Fruit fly (Drosophila melanogaster) whole organism, pupa: ENCODE measurements around the gene bol.

ENCODE experiments used
- CG10348 ChIP-seq: fragments of 200-800 bp; sonication (Bioruptor generic); IDR thresholded peaks from 2 replicates; pipeline ENCODE4 v1.3.6; 2022; ENCODE audit warnings: missing biosample characterization, missing genetic modification characterization
- CG12605 ChIP-seq: fragments of 200-800 bp; sonication (Bioruptor generic); IDR thresholded peaks from 2 replicates; pipeline ENCODE4 v1.3.6; 2022; ENCODE audit warnings: missing biosample characterization, missing genetic modification characterization
- CG13204 ChIP-seq: fragments of 200-800 bp; sonication (Bioruptor generic); optimal IDR thresholded peaks from 2 replicates; lab custom pipeline; 2018; ENCODE audit warnings: missing biosample characterization, mild to moderate bottlenecking, missing genetic modification characterization, moderate library complexity
- CG14655 ChIP-seq: fragments of 200-800 bp; sonication (Bioruptor generic); optimal IDR thresholded peaks from 3 replicates; lab custom pipeline; 2017; ENCODE audit warnings: mild to moderate bottlenecking, missing biosample characterization, missing genetic modification reagents, missing genetic modification characterization
- CG15710 ChIP-seq: fragments of 200-800 bp; sonication (Bioruptor generic); optimal IDR thresholded peaks from 2 replicates; lab custom pipeline; 2018; ENCODE audit warnings: missing biosample characterization, mild to moderate bottlenecking, missing genetic modification characterization, moderate library complexity
- CG17806 ChIP-seq: fragments of 200-800 bp; sonication (Bioruptor generic); optimal IDR thresholded peaks from 2 replicates; lab custom pipeline; 2018; ENCODE audit warnings: missing biosample characterization, mild to moderate bottlenecking, missing genetic modification characterization, moderate library complexity
- CG32121 ChIP-seq: fragments of 200-800 bp; sonication (Bioruptor generic); IDR thresholded peaks from 2 replicates; pipeline ENCODE4 v1.3.6; 2022; ENCODE audit warnings: missing biosample characterization, missing genetic modification characterization
- CG34367 ChIP-seq: fragments of 200-800 bp; sonication (Bioruptor generic); optimal IDR thresholded peaks from 2 replicates; lab custom pipeline; 2018; ENCODE audit warnings: missing biosample characterization, mild to moderate bottlenecking, missing genetic modification characterization
- CG4496 ChIP-seq: fragments of 200-800 bp; sonication (Bioruptor generic); IDR thresholded peaks from 3 replicates; pipeline ENCODE4 v1.3.6; 2022; ENCODE audit warnings: missing biosample characterization, missing genetic modification characterization
- CG8159 ChIP-seq: fragments of 200-800 bp; sonication (Bioruptor generic); optimal IDR thresholded peaks from 3 replicates; lab custom pipeline; 2018; ENCODE audit warnings: missing biosample characterization, mild to moderate bottlenecking, missing genetic modification characterization, moderate library complexity
- CG8301 ChIP-seq: fragments of 200-800 bp; sonication (Bioruptor generic); optimal IDR thresholded peaks from 2 replicates; lab custom pipeline; 2018; ENCODE audit warnings: missing biosample characterization, mild to moderate bottlenecking, missing genetic modification characterization
- CG9948 ChIP-seq: fragments of 200-800 bp; sonication (Bioruptor generic); optimal IDR thresholded peaks from 2 replicates; lab custom pipeline; 2018; ENCODE audit warnings: missing biosample characterization, mild to moderate bottlenecking, missing genetic modification characterization, moderate library complexity
- D1 ChIP-seq: fragments of 200-800 bp; sonication (Bioruptor generic); optimal IDR thresholded peaks from 2 replicates; lab custom pipeline; 2018; ENCODE audit warnings: missing biosample characterization, mild to moderate bottlenecking, missing genetic modification characterization, moderate library complexity
- EcR ChIP-seq: fragments of 200-800 bp; sonication (Bioruptor generic); optimal IDR thresholded peaks from 3 replicates; lab custom pipeline; 2019; ENCODE audit warnings: missing biosample characterization, missing genetic modification characterization, mild to moderate bottlenecking, moderate library complexity, missing genetic modification reagents
- Ets98B ChIP-seq: fragments of 200-800 bp; sonication (Bioruptor generic); IDR thresholded peaks from 2 replicates; pipeline ENCODE4 v1.3.6; 2022; ENCODE audit warnings: missing biosample characterization, missing genetic modification characterization
- Pif1A ChIP-seq: fragments of 200-800 bp; sonication (Bioruptor generic); optimal IDR thresholded peaks from 3 replicates; lab custom pipeline; 2016; ENCODE audit warnings: missing biosample characterization, missing genetic modification characterization
- Pif1B ChIP-seq: fragments of 200-800 bp; sonication (Bioruptor generic); optimal IDR thresholded peaks from 3 replicates; lab custom pipeline; 2016; ENCODE audit warnings: missing biosample characterization, missing genetic modification characterization
- Snoo ChIP-seq: fragments of 200-800 bp; sonication (Bioruptor generic); optimal IDR thresholded peaks from 3 replicates; lab custom pipeline; 2017; ENCODE audit warnings: missing biosample characterization, mild to moderate bottlenecking, missing genetic modification characterization, inconsistent platforms
- fd96Ca ChIP-seq: fragments of 200-800 bp; sonication (Bioruptor generic); IDR thresholded peaks from 3 replicates; pipeline ENCODE4 v1.3.6; 2022; ENCODE audit warnings: missing biosample characterization, missing genetic modification characterization
- gl ChIP-seq: fragments of 200-800 bp; sonication (Bioruptor generic); optimal IDR thresholded peaks from 2 replicates; lab custom pipeline; 2018; ENCODE audit warnings: missing biosample characterization, mild to moderate bottlenecking, missing genetic modification characterization
- rn ChIP-seq: fragments of 200-800 bp; sonication (Bioruptor generic); IDR thresholded peaks from 2 replicates; pipeline ENCODE4 v1.3.6; 2022; ENCODE audit warnings: missing biosample characterization, missing genetic modification characterization

bol gene

DNA sequence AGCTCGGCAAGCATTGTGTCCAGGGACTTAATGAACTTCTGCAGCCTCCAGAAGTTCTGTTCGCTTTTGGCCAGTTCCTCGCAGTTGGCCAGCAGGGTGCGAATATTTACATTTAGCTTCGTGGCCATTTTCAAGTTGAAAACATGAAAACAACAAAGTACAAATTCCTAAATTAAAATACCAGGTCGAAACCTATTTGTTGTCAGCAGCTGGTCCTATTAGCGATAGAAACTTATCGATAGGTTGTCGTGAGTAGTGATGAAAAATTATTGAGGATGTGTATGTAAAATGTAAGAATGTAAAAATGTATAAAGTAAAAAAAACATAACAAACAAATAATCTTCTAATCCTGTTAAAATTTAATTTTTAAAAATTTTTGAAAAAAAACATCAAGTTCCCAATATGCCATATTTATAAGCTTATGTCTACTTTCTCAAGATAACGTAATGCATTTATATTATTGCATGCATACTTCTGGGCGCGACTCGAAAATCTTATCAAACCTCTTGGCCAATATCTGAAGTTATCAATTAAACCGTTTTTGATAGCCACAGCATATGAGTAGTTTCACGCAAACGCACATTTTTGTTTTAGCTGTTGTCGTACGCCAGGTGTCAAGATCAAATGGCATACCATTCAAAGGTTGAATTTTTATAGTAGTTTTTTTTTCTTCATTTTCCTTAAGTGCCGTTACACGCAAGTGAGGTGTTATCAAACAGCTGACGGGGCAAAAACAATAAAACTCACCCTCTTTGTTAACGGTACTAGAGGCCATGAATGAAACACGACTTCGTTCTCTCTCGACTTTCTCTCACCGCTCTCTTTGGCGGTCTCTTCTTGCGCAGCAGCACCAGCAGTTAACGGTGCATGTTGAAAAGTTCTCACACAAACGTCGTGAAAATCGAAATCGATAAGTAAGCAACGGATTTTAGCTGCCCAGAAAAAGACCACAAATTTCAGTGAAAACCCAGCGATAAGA lies 3.1 kb upstream of the bol start, which contains the start of the genes Use1 and nwk:
Gene Use1 (minus strand): TSS at position 206 of the 979 bp plus-strand sequence.
Gene nwk (plus strand): TSS at position 885 of the 979 bp plus-strand sequence.
- TF ChIP-seq Pif1B (GFP tag; lab: Kevin White, UChicago) (no peak), D1 (tag; lab: Kevin White, UChicago) (peak; percentile 67)

dm6 chr3L:9135792-9136191 lies 1.6 kb upstream of the bol start:
- TF ChIP-seq gl (tag; lab: Kevin White, UChicago) (no peak), CG8159 (tag; lab: Kevin White, UChicago) (no peak), CG12605 (GFP tag; lab: Robert Waterston, UW) (no peak), Pif1A (GFP tag; lab: Kevin White, UChicago) (no peak), Ets98B (GFP tag; lab: Robert Waterston, UW) (no peak), CG10348 (GFP tag; lab: Robert Waterston, UW) (no peak), rn (no peak), CG32121 (no peak), Snoo (tag; lab: Kevin White, UChicago) (no peak), CG4496 (GFP tag; lab: Robert Waterston, UW) (no peak), CG9948 (no peak), CG14655 (GFP tag; lab: Kevin White, UChicago) (no peak), fd96Ca (GFP tag; lab: Robert Waterston, UW) (no peak), CG15710 (no peak), Pif1B (GFP tag; lab: Kevin White, UChicago) (no peak), CG34367 (tag; lab: Kevin White, UChicago) (no peak), D1 (tag; lab: Kevin White, UChicago) (no peak), EcR (no peak), CG17806 (tag; lab: Kevin White, UChicago) (no peak)

DNA sequence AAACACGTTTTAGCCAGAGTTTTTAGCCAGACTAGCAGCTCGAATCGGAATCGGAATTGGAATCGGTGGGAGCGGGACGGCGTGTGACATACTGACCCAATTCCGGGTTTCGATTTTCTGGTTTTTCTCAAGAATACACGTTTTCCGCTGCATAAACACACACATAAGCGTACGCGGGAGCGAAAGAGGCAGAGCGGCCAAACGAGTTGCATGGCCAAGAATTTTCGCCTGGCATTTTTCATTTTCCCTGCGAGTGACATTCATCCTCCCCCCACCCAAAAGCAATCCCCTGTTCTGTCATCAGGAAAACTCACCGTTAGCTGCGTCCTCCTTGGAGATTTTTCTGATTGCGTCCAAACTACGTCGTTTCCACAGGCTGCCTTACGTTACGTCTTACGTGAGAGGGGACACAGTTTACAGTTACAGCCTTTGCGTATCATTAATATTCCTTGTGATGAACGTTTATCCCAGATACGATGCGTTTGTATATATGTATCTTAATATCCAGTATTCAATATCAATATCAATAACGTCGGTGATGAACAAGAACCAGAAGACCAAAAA lies 4.5 kb downstream of the bol start:
- no peak for TF ChIP-seq CG13204 (GFP tag; lab: Kevin White, UChicago)
- 0 out of 3 replicates have a peak, but pooled peaks have one; percentile 47 for TF ChIP-seq fd96Ca (GFP tag; lab: Robert Waterston, UW)
- TF ChIP-seq CG4496 (GFP tag; lab: Robert Waterston, UW): 0 out of 3 replicates have a peak, but pooled peaks have one; percentile 54

DNA sequence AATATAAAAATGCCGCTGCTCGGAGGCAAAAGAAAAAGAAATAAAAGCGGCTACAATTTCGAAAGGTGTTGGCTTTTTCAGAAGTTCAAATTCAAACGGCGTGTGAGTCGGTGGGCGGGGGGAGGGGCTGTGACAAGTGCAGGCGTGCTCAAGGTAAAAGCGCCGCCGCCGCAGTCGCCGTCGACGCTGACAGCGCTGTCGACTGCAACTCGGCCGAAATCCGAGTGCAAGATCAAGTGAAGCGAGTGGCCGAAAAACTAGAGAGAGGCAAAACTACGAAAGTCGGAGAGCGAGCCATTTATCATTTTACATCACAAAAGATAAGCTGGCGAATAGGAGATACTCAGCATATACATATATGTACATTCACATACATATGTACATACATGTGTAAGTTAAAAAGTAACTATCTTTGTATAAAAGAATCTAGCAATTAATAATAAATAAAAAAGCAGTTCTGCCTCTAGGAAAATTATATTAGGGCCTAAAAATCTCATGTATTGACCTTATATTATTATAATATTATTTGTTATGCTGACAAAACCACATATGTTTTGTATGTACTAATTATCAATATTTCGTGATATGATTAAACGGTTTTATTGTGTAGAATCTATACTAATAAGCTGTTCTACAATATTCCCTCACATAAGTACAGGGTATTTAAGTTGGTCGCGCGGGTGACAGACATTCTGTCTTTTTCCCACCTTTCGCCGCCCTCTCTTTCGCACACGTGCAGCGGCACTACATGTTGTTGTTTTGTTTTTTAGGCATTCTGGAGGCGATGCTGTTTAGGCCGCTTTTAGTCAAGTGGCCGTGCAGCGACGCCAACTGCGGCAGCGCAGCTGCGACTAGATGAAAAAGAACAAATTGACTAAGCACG lies 5.3 kb downstream of the bol start:
- no peak for TF ChIP-seq CG10348 (GFP tag; lab: Robert Waterston, UW)
- peak; percentile 65 for TF ChIP-seq CG8301 (tag; lab: Kevin White, UChicago)
- no peak for TF ChIP-seq rn
- TF ChIP-seq CG32121: no peak
- no peak for TF ChIP-seq fd96Ca (GFP tag; lab: Robert Waterston, UW)
- peak; percentile 8 for TF ChIP-seq CG9948
- no peak for TF ChIP-seq CG12605 (GFP tag; lab: Robert Waterston, UW)
- no peak for TF ChIP-seq EcR
- no peak for TF ChIP-seq CG17806 (tag; lab: Kevin White, UChicago)
- TF ChIP-seq Snoo (tag; lab: Kevin White, UChicago): no peak
- TF ChIP-seq gl (tag; lab: Kevin White, UChicago): no peak
- peak; percentile 28 for TF ChIP-seq CG13204 (GFP tag; lab: Kevin White, UChicago)
- peak; percentile 45 for TF ChIP-seq CG8159 (tag; lab: Kevin White, UChicago)
- TF ChIP-seq Pif1B (GFP tag; lab: Kevin White, UChicago): peak; percentile 17
- TF ChIP-seq CG15710: peak; percentile 3
- no peak for TF ChIP-seq D1 (tag; lab: Kevin White, UChicago)
- no peak; the same call in 1 of the 2 replicates for TF ChIP-seq Ets98B (GFP tag; lab: Robert Waterston, UW)
- TF ChIP-seq CG4496 (GFP tag; lab: Robert Waterston, UW): no peak
- TF ChIP-seq CG14655 (GFP tag; lab: Kevin White, UChicago): peak; percentile 59
- TF ChIP-seq Pif1A (GFP tag; lab: Kevin White, UChicago): no peak
- no peak for TF ChIP-seq CG34367 (tag; lab: Kevin White, UChicago)
- TF ChIP-seq, all 21 proteins: peak for 7

- TF ChIP-seq EcR (no peak), CG14655 (GFP tag; lab: Kevin White, UChicago) (peak; percentile 47), fd96Ca (GFP tag; lab: Robert Waterston, UW) (0 out of 3 replicates have a peak, but pooled peaks have one; percentile 9), Ets98B (GFP tag; lab: Robert Waterston, UW) (no peak), CG8159 (tag; lab: Kevin White, UChicago) (peak; percentile 32), CG17806 (tag; lab: Kevin White, UChicago) (no peak), CG12605 (GFP tag; lab: Robert Waterston, UW) (no peak), CG4496 (GFP tag; lab: Robert Waterston, UW) (0 out of 3 replicates have a peak, but pooled peaks have one; percentile 48), gl (tag; lab: Kevin White, UChicago) (no peak), CG9948 (peak; percentile 25), CG15710 (peak; percentile 8), D1 (tag; lab: Kevin White, UChicago) (no peak), CG34367 (tag; lab: Kevin White, UChicago) (no peak), Snoo (tag; lab: Kevin White, UChicago) (no peak), CG8301 (tag; lab: Kevin White, UChicago) (peak; percentile 68), CG13204 (GFP tag; lab: Kevin White, UChicago) (no peak), Pif1A (GFP tag; lab: Kevin White, UChicago) (peak; percentile 27), rn (no peak)
Measured at dm6 chr3L:9127690-9128458, 6.3 kb downstream of the bol start.
